Fruit fly (Drosophila melanogaster): ENCODE results near the gene CG7333.

- no peak for TF ChIP-seq CG9139 (GFP tag; optimal IDR thresholded peaks at IDR 0.05)
- no peak for TF ChIP-seq esn (GFP tag; optimal IDR thresholded peaks at IDR 0.05)
- TF ChIP-seq CG6808 (GFP tag; optimal IDR thresholded peaks at IDR 0.05) = no peak
- TF ChIP-seq Lpt (GFP tag; optimal IDR thresholded peaks at IDR 0.05) = no peak
- no peak for TF ChIP-seq Sox14 (GFP tag; optimal IDR thresholded peaks at IDR 0.05)
- TF ChIP-seq fd59A (GFP tag; optimal IDR thresholded peaks at IDR 0.05) = no peak
- no peak for TF ChIP-seq Blimp-1 (GFP tag; optimal IDR thresholded peaks at IDR 0.05)
- TF ChIP-seq CG11294 (GFP tag; IDR thresholded peaks at IDR 0.05) = no peak
- no peak for TF ChIP-seq CG6163 (GFP tag; IDR thresholded peaks at IDR 0.05)
- TF ChIP-seq CG16779 (tag; optimal IDR thresholded peaks at IDR 0.05) = no peak
- no peak for TF ChIP-seq dac (GFP tag; optimal IDR thresholded peaks at IDR 0.05)
These were observed 21.6 kb downstream of the CG7333 start for dm6 chr3R:19622005-19622404.
